Fruit fly (Drosophila melanogaster): ENCODE measurements around the gene Jon66Ci.

dm6 chr3L:8360643-8361110 is 30.7 kb upstream of the Jon66Ci start, which contains the start of gene Idh:
- TF ChIP-seq CG5953 (GFP tag; IDR thresholded peaks at IDR 0.05), result no peak
- no peak for TF ChIP-seq her (GFP tag; optimal IDR thresholded peaks at IDR 0.05)
- TF ChIP-seq Atf-2 (GFP tag; optimal IDR thresholded peaks at IDR 0.05), result no peak
- no peak for TF ChIP-seq H15 (GFP tag; IDR thresholded peaks at IDR 0.05)
- TF ChIP-seq CG17802 (tag; optimal IDR thresholded peaks at IDR 0.05), result no peak
- TF ChIP-seq chm (GFP tag; IDR thresholded peaks at IDR 0.05), result no peak; the same call in 1 of the 2 replicates
- TF ChIP-seq so (GFP tag; IDR thresholded peaks at IDR 0.05), result no peak; the same call in 2 of the 3 replicates

Measured in whole organism, embryonic.